Worm (Caenorhabditis elegans) whole organism, late embryonic: ENCODE measurements around the gene R05F9.11.
A peak's percentile ranks its signal among the peaks of the same experiment; 100 is the strongest.

ENCODE experiments used
- T23F11.4 ChIP-seq: fragments of 200-800 bp; sonication (Bioruptor generic); optimal IDR thresholded peaks from 2 replicates; lab custom pipeline; 2018; ENCODE audit warnings: mild to moderate bottlenecking, missing genetic modification characterization, missing compliant biosample characterization
- ahr-1 ChIP-seq: sonication (generic microtip); optimal IDR thresholded peaks from 2 replicates; lab custom pipeline; 2016; ENCODE audit warnings: missing genetic modification characterization, missing compliant biosample characterization
- ama-1 ChIP-seq: fragments of 150-350 bp; optimal IDR thresholded peaks from 2 replicates; lab custom pipeline; 2014
- ceh-19 ChIP-seq: fragments of 200-800 bp; sonication (Bioruptor generic); optimal IDR thresholded peaks from 2 replicates; lab custom pipeline; 2018; ENCODE audit warnings: mild to moderate bottlenecking, missing genetic modification characterization, missing compliant biosample characterization
- ceh-24 ChIP-seq: sonication (generic microtip); optimal IDR thresholded peaks from 2 replicates; lab custom pipeline; 2016; ENCODE audit warnings: mild to moderate bottlenecking, missing genetic modification characterization, missing compliant biosample characterization
- ceh-31 ChIP-seq: sonication (generic microtip); optimal IDR thresholded peaks from 2 replicates; lab custom pipeline; 2016; ENCODE audit warnings: missing genetic modification characterization, missing compliant biosample characterization
- ceh-34 ChIP-seq: sonication (generic microtip); optimal IDR thresholded peaks from 2 replicates; lab custom pipeline; 2016; ENCODE audit warnings: mild to moderate bottlenecking, missing genetic modification characterization, missing compliant biosample characterization
- ceh-6 ChIP-seq: fragments of 200-800 bp; sonication (Bioruptor generic); optimal IDR thresholded peaks from 2 replicates; lab custom pipeline; 2018; ENCODE audit warnings: mild to moderate bottlenecking, missing genetic modification characterization, missing compliant biosample characterization
- ceh-9 ChIP-seq: sonication (generic microtip); optimal IDR thresholded peaks from 2 replicates; lab custom pipeline; 2016; ENCODE audit warnings: mild to moderate bottlenecking, missing genetic modification characterization, inconsistent platforms, missing compliant biosample characterization
- elt-4 ChIP-seq: sonication (generic microtip); optimal IDR thresholded peaks from 2 replicates; lab custom pipeline; 2016; ENCODE audit warnings: missing genetic modification characterization, missing compliant biosample characterization
- ets-4 ChIP-seq: sonication (generic microtip); optimal IDR thresholded peaks from 2 replicates; lab custom pipeline; 2016; ENCODE audit warnings: missing genetic modification characterization, missing compliant biosample characterization
- fkh-10 ChIP-seq: fragments of 150-350 bp; optimal IDR thresholded peaks from 2 replicates; lab custom pipeline; 2014; ENCODE audit warnings: missing biosample characterization, missing genetic modification reagents, missing genetic modification characterization
- gmeb-2 ChIP-seq: sonication (generic microtip); optimal IDR thresholded peaks from 2 replicates; lab custom pipeline; 2016; ENCODE audit warnings: missing genetic modification characterization, inconsistent platforms, missing compliant biosample characterization
- hlh-13 ChIP-seq: fragments of 200-800 bp; sonication (Bioruptor generic); optimal IDR thresholded peaks from 2 replicates; lab custom pipeline; 2018; ENCODE audit warnings: mild to moderate bottlenecking, missing genetic modification characterization, missing compliant biosample characterization
- hlh-6 ChIP-seq: sonication (generic microtip); optimal IDR thresholded peaks from 2 replicates; lab custom pipeline; 2016; ENCODE audit warnings: missing genotype, missing genetic modification characterization, missing compliant biosample characterization
- hlh-8 ChIP-seq: sonication (generic microtip); optimal IDR thresholded peaks from 2 replicates; lab custom pipeline; 2016; ENCODE audit warnings: missing genotype, missing genetic modification characterization, missing compliant biosample characterization
- madf-2 ChIP-seq: sonication (generic microtip); optimal IDR thresholded peaks from 2 replicates; lab custom pipeline; 2017; ENCODE audit warnings: missing genetic modification characterization, missing compliant biosample characterization
- nhr-11 ChIP-seq: fragments of 150-350 bp; optimal IDR thresholded peaks from 2 replicates; lab custom pipeline; 2014; ENCODE audit warnings: missing biosample characterization, missing genetic modification characterization
- npax-4 ChIP-seq: sonication (generic microtip); optimal IDR thresholded peaks from 2 replicates; lab custom pipeline; 2016; ENCODE audit warnings: missing genetic modification characterization, missing compliant biosample characterization
- odd-2 ChIP-seq: sonication (generic microtip); optimal IDR thresholded peaks from 2 replicates; lab custom pipeline; 2017; ENCODE audit warnings: antibody characterized with exemption, mild to moderate bottlenecking, missing genetic modification characterization, missing compliant biosample characterization
- pat-9 ChIP-seq: fragments of 200-800 bp; sonication (Bioruptor generic); optimal IDR thresholded peaks from 2 replicates; lab custom pipeline; 2018; ENCODE audit warnings: mild to moderate bottlenecking, missing genetic modification characterization, moderate library complexity, missing compliant biosample characterization
- rnt-1 ChIP-seq: sonication (generic microtip); optimal IDR thresholded peaks from 2 replicates; lab custom pipeline; 2016; ENCODE audit warnings: missing genetic modification characterization, missing compliant biosample characterization
- syd-9 ChIP-seq: sonication (generic microtip); optimal IDR thresholded peaks from 2 replicates; lab custom pipeline; 2016; ENCODE audit warnings: mild to moderate bottlenecking, missing genetic modification characterization, moderate library complexity, missing compliant biosample characterization
- tbx-2 ChIP-seq: sonication (generic microtip); optimal IDR thresholded peaks from 2 replicates; lab custom pipeline; 2016; ENCODE audit warnings: missing genetic modification characterization, missing compliant biosample characterization
- tbx-7 ChIP-seq: sonication (generic microtip); optimal IDR thresholded peaks from 2 replicates; lab custom pipeline; 2016; ENCODE audit warnings: missing genotype, missing genetic modification characterization, missing compliant biosample characterization
- zip-5 ChIP-seq: sonication (generic microtip); optimal IDR thresholded peaks from 2 replicates; lab custom pipeline; 2016; ENCODE audit warnings: missing genetic modification characterization, missing compliant biosample characterization
- ztf-16 ChIP-seq: sonication (generic microtip); optimal IDR thresholded peaks from 2 replicates; lab custom pipeline; 2017; ENCODE audit warnings: missing genetic modification characterization, missing compliant biosample characterization

R05F9.11 gene

DNA sequence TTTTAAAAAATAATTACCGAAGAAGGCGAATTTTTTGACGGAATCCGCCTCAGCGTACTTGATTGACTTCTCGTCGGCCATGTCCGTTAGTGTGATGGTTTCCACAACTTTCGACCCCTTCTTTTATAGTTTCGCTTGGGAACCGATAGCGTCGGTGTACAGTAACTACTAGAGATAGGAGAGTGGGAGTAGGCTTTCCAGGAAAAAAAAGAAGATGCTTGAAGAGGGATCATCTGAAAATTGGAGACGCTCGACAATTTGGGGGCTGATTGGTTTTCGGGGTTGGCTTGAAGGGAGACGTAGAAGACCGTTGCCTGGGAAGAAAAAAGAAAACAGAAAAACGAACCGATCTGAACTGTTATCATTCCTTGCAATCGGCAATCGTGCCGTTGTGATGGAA lies 43.3 kb downstream of the R05F9.11 start, which contains the start of gene col-20:
TSS of gene col-20 (minus strand) at position 101 of the 400 bp plus-strand sequence.
- TF ChIP-seq nhr-11 (tag; lab: Kevin White, UChicago) = no peak
- no peak for TF ChIP-seq madf-2 (tag; lab: Kevin White, UChicago)
- TF ChIP-seq ceh-9 = no peak
- no peak for TF ChIP-seq ets-4
- TF ChIP-seq ceh-6 (GFP tag; lab: Kevin White, UChicago) = no peak
- no peak for TF ChIP-seq tbx-7
- TF ChIP-seq fkh-10 = no peak
- no peak for TF ChIP-seq ahr-1 (tag; lab: Kevin White, UChicago)
- no peak for TF ChIP-seq ztf-16 (tag; lab: Kevin White, UChicago)
- no peak for TF ChIP-seq hlh-13 (GFP tag; lab: Kevin White, UChicago)

DNA sequence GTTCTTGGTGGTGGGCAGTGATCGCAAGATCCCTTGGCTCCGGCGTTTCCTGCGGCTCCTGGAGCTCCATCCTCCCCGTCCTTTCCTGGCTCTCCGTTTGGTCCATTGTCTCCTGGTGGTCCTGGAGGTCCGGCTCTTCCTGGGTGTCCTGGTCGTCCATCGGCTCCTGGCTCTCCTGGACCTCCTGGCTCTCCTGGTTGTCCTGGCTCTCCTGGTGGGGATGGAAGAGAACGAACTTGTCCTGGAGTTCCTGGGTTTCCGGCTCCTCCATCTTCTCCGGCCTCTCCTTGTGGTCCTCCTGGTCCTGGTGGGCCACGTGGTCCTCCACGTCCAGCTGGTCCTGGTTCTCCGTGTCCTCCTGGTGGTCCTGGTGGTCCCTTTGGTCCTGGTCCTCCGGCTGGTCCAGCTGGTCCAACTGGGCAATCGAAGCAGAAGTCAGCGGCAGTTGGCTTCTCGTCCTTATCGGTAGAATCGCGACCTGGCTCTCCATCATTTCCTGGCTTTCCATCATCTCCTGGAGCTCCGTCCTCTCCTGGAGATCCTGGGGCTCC lies 44.1 kb downstream of the R05F9.11 start:
- peak; percentile 9 for TF ChIP-seq hlh-6 (tag; lab: Kevin White, UChicago)
- no peak for TF ChIP-seq odd-2
- TF ChIP-seq syd-9 (tag; lab: Kevin White, UChicago) = no peak
- peak; percentile 86 for TF ChIP-seq elt-4 (tag; lab: Kevin White, UChicago)
- TF ChIP-seq ceh-31 (tag; lab: Kevin White, UChicago) = peak; percentile 18

DNA sequence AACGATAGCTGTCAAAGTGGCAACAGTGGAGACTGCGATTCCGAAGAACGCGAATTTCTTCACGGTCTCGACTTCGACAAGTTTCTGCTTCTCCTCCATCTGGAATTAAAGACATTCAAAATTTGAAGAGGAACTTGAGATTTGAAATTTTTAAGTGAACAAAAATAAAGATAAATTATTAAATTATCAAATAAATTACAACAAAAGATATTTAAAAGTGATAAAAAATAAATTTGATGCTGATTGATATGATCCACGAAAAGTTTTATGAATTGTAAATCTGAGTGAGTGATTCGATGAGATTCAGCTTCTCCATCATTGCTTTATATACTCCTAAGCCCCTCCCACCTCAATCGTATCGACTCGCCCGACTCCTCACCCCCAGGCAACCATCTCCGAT lies 46.5 kb downstream of the R05F9.11 start, which contains the start of gene col-17:
TSS of gene col-17 (minus strand) at position 101 of the 400 bp plus-strand sequence.
- TF ChIP-seq fkh-10 (no peak), ceh-9 (no peak), pat-9 (tag; lab: Kevin White, UChicago) (no peak), T23F11.4 (GFP tag; lab: Kevin White, UChicago) (no peak), hlh-8 (tag; lab: Kevin White, UChicago) (no peak), tbx-2 (tag; lab: Kevin White, UChicago) (no peak)
- TF ChIP-seq, all 69 proteins: peak for 0

- no peak for TF ChIP-seq zip-5 (tag; lab: Kevin White, UChicago)
- no peak for TF ChIP-seq ceh-34
- TF ChIP-seq rnt-1 (tag; lab: Kevin White, UChicago) = no peak
- no peak for TF ChIP-seq ceh-24
- no peak for TF ChIP-seq gmeb-2 (tag; lab: Kevin White, UChicago)
- no peak for TF ChIP-seq npax-4 (tag; lab: Kevin White, UChicago)
- no peak for TF ChIP-seq ceh-19 (GFP tag; lab: Kevin White, UChicago)
- TF ChIP-seq ama-1 (lab: Kevin White, UChicago) = no peak
- no peak for TF ChIP-seq tbx-7
Observed at ce11 chrII:4866045-4866444, 48.0 kb downstream of the R05F9.11 start.

- no peak for TF ChIP-seq npax-4 (tag; lab: Kevin White, UChicago)
Observed at ce11 chrII:4863357-4863756, 50.7 kb downstream of the R05F9.11 start, which contains the start of the genes mpst-4 and F11G11.14. Gene mpst-4 (minus strand): TSS chrII:4863457. Gene F11G11.14 (plus strand): TSS chrII:4863681.
